Fruit fly (Drosophila melanogaster): ENCODE results near the gene PlexB.

Gene PlexB

dm6 chr4:70127-70904 lies 26.7 kb upstream of the PlexB start (continued):
- no peak for TF ChIP-seq CG6765 (GFP tag; optimal IDR thresholded peaks at IDR 0.05)
- TF ChIP-seq Dek (tag; optimal IDR thresholded peaks at IDR 0.05), result no peak
- no peak for TF ChIP-seq Myb (GFP tag; optimal IDR thresholded peaks at IDR 0.05)
- TF ChIP-seq CG13296 (GFP tag; optimal IDR thresholded peaks at IDR 0.05), result peak; percentile 42
- peak in 1 of 2 experiments; percentile 5 for TF ChIP-seq Trl (optimal IDR thresholded peaks at IDR 0.05)
- TF ChIP-seq Trl (GFP tag; optimal IDR thresholded peaks at IDR 0.05), result no peak
- TF ChIP-seq pfk (GFP tag; optimal IDR thresholded peaks at IDR 0.05), result peak; percentile 13
- no peak for TF ChIP-seq CG17359 (tag; optimal IDR thresholded peaks at IDR 0.05)
- TF ChIP-seq TFAM (GFP tag; optimal IDR thresholded peaks at IDR 0.05), result no peak
- no peak for TF ChIP-seq CG8765 (GFP tag; IDR thresholded peaks at IDR 0.05)
- TF ChIP-seq seq (GFP tag; IDR thresholded peaks at IDR 0.05), result no peak
- TF ChIP-seq CG9437 (GFP tag; optimal IDR thresholded peaks at IDR 0.05), result no peak
- no peak for TF ChIP-seq mld (GFP tag; IDR thresholded peaks at IDR 0.05; ENCODE audit: partially characterized antibody)
- TF ChIP-seq CG17568 (GFP tag; optimal IDR thresholded peaks at IDR 0.05), result peak; percentile 36
- no peak for TF ChIP-seq Neu2 (GFP tag; optimal IDR thresholded peaks at IDR 0.05; ENCODE audit: borderline replicate concordance)
- TF ChIP-seq CG1024 (GFP tag; IDR thresholded peaks at IDR 0.05), result no peak
- TF ChIP-seq Hsf (GFP tag; optimal IDR thresholded peaks at IDR 0.05), result no peak
- TF ChIP-seq CG15601 (tag; optimal IDR thresholded peaks at IDR 0.05), result no peak
- TF ChIP-seq CG6854 (GFP tag; optimal IDR thresholded peaks at IDR 0.05), result no peak
- TF ChIP-seq CG15696 (tag; optimal IDR thresholded peaks at IDR 0.05), result peak; percentile 32
- no peak for TF ChIP-seq CG10979 (tag; optimal IDR thresholded peaks at IDR 0.05)
- TF ChIP-seq repo (GFP tag; optimal IDR thresholded peaks at IDR 0.05), result no peak
- peak; percentile 76 for TF ChIP-seq kni (GFP tag; optimal IDR thresholded peaks at IDR 0.05)
- peak in 1 of 2 experiments; percentile 24 for TF ChIP-seq Pdp1 (GFP tag; optimal IDR thresholded peaks at IDR 0.05)
- TF ChIP-seq Hr78 (GFP tag; optimal IDR thresholded peaks at IDR 0.05), result no peak
- TF ChIP-seq CG2202 (tag; optimal IDR thresholded peaks at IDR 0.05), result peak; percentile 3
- TF ChIP-seq CG10366 (GFP tag; IDR thresholded peaks at IDR 0.05), result no peak
- TF ChIP-seq CG6175 (GFP tag; IDR thresholded peaks at IDR 0.05), result no peak
- TF ChIP-seq Dbx (GFP tag; IDR thresholded peaks at IDR 0.05), result no peak
- no peak for TF ChIP-seq CG7963 (GFP tag; IDR thresholded peaks at IDR 0.05; ENCODE audit: partially characterized antibody)
- TF ChIP-seq gt (GFP tag; IDR thresholded peaks at IDR 0.05), result no peak
- TF ChIP-seq CG32532 (GFP tag; IDR thresholded peaks at IDR 0.05), result no peak
- no peak for TF ChIP-seq CG6654 (GFP tag; optimal IDR thresholded peaks at IDR 0.05)
- TF ChIP-seq btn (GFP tag; optimal IDR thresholded peaks at IDR 0.05), result no peak
- no peak for TF ChIP-seq Ptx1 (GFP tag; IDR thresholded peaks at IDR 0.05)
- TF ChIP-seq CG32767 (GFP tag; IDR thresholded peaks at IDR 0.05), result peak; percentile 78; the same call in 1 of the 2 replicates
- TF ChIP-seq CG2120 (GFP tag; optimal IDR thresholded peaks at IDR 0.05), result no peak
- no peak for TF ChIP-seq CTCF (GFP tag; optimal IDR thresholded peaks at IDR 0.05)
- TF ChIP-seq hth (optimal IDR thresholded peaks at IDR 0.05), result no peak
- TF ChIP-seq Med (GFP tag), result peak; percentile 39
- no peak for TF ChIP-seq Tbp (GFP tag; optimal IDR thresholded peaks at IDR 0.05)
- TF ChIP-seq CG31224 (GFP tag; IDR thresholded peaks at IDR 0.05), result no peak
- no peak for TF ChIP-seq danr (GFP tag; IDR thresholded peaks at IDR 0.05)
- TF ChIP-seq CG2199 (GFP tag; IDR thresholded peaks at IDR 0.05), result peak; percentile 95
- no peak for TF ChIP-seq CG2678 (tag; optimal IDR thresholded peaks at IDR 0.05)
- no peak for TF ChIP-seq usp (GFP tag; optimal IDR thresholded peaks at IDR 0.05)
- TF ChIP-seq CG10147 (GFP tag; optimal IDR thresholded peaks at IDR 0.05), result no peak
- peak; percentile 34 for TF ChIP-seq CG15479 (GFP tag; optimal IDR thresholded peaks at IDR 0.05)
- no peak for TF ChIP-seq dmrt99B (tag; optimal IDR thresholded peaks at IDR 0.05)
- TF ChIP-seq CG15269 (tag; optimal IDR thresholded peaks at IDR 0.05), result no peak
- TF ChIP-seq CG8089 (GFP tag; optimal IDR thresholded peaks at IDR 0.05), result peak; percentile 19
